Fruit fly (Drosophila melanogaster) whole organism, prepupa: ENCODE data around the gene Mul1.

Experiments used
- CG15336 ChIP-seq: fragments of 200-800 bp; sonication (Bioruptor generic); IDR thresholded peaks from 2 replicates; pipeline ENCODE4 v1.3.6; 2022; ENCODE audit warnings: missing biosample characterization, missing genetic modification characterization
- CG16779 ChIP-seq: fragments of 200-800 bp; sonication (Bioruptor generic); optimal IDR thresholded peaks from 3 replicates; lab custom pipeline; 2017; ENCODE audit warnings: missing biosample characterization, mild to moderate bottlenecking, missing genetic modification characterization
- CG3919 ChIP-seq: fragments of 200-800 bp; sonication (Bioruptor generic); optimal IDR thresholded peaks from 3 replicates; lab custom pipeline; 2016; ENCODE audit warnings: missing biosample characterization, missing genetic modification characterization
- CG4318 ChIP-seq: fragments of 200-800 bp; sonication (Bioruptor generic); optimal IDR thresholded peaks from 3 replicates; lab custom pipeline; 2017; ENCODE audit warnings: missing biosample characterization, mild to moderate bottlenecking, missing genetic modification characterization
- CG6792 ChIP-seq: fragments of 200-800 bp; sonication (Bioruptor generic); optimal IDR thresholded peaks from 3 replicates; lab custom pipeline; 2016; ENCODE audit warnings: missing biosample characterization, missing genetic modification characterization
- CG8119 ChIP-seq: fragments of 200-800 bp; sonication (Bioruptor generic); IDR thresholded peaks from 3 replicates; pipeline ENCODE4 v1.3.6; 2022; ENCODE audit warnings: missing biosample characterization, missing genetic modification characterization
- Eip93F ChIP-seq: fragments of 200-800 bp; sonication (Bioruptor generic); optimal IDR thresholded peaks from 2 replicates; lab custom pipeline; 2016; ENCODE audit warnings: missing biosample characterization, mild to moderate bottlenecking, missing genetic modification characterization
- Ets96B ChIP-seq: fragments of 200-800 bp; optimal IDR thresholded peaks from 2 replicates; lab custom pipeline; 2019; ENCODE audit warnings: missing biosample characterization, mild to moderate bottlenecking, missing genetic modification characterization, moderate library complexity
- Hr38 ChIP-seq: sonication (Bioruptor generic); optimal IDR thresholded peaks from 2 replicates; lab custom pipeline; 2016; ENCODE audit warnings: missing biosample characterization, missing genetic modification characterization
- Hr39 ChIP-seq: fragments of 200-800 bp; sonication (Bioruptor generic); optimal IDR thresholded peaks from 2 replicates; lab custom pipeline; 2016; ENCODE audit warnings: missing biosample characterization, missing genetic modification characterization
- Lpt ChIP-seq: fragments of 200-800 bp; sonication (Bioruptor generic); optimal IDR thresholded peaks from 3 replicates; lab custom pipeline; 2016; ENCODE audit warnings: missing biosample characterization, missing genetic modification characterization
- dac ChIP-seq: fragments of 200-800 bp; sonication (Bioruptor generic); optimal IDR thresholded peaks from 2 replicates; lab custom pipeline; 2017; ENCODE audit warnings: missing biosample characterization, mild to moderate bottlenecking, missing genetic modification characterization
- eg ChIP-seq: fragments of 200-800 bp; sonication (Bioruptor generic); IDR thresholded peaks from 3 replicates; pipeline ENCODE4 v1.3.6; 2022; ENCODE audit warnings: missing biosample characterization, missing genetic modification characterization
- spab ChIP-seq: fragments of 200-800 bp; sonication (Bioruptor generic); optimal IDR thresholded peaks from 2 replicates; lab custom pipeline; 2017; ENCODE audit warnings: missing biosample characterization, mild to moderate bottlenecking, missing genetic modification characterization, missing genetic modification reagents

dm6 chr3L:4040247-4040925, 19.1 kb downstream of the Mul1 start, which contains the start of the genes CG11593 and Rcd5:
- TF ChIP-seq spab (GFP tag; lab: Kevin White, UChicago), result no peak
- TF ChIP-seq Eip93F, result no peak
- TF ChIP-seq CG3919, result no peak
- peak; percentile 50; the same call in 2 of the 3 replicates for TF ChIP-seq CG8119 (GFP tag; lab: Robert Waterston, UW)
- no peak for TF ChIP-seq CG16779 (tag; lab: Kevin White, UChicago)
- TF ChIP-seq Hr39 (GFP tag; lab: Kevin White, UChicago), result no peak
- TF ChIP-seq dac, result no peak
- TF ChIP-seq CG4318, result peak; percentile 41
- TF ChIP-seq CG15336 (GFP tag; lab: Robert Waterston, UW), result peak; percentile 51
- no peak for TF ChIP-seq Ets96B (tag; lab: Kevin White, UChicago)
- TF ChIP-seq eg, result peak; percentile 79
- TF ChIP-seq Hr38, result no peak
- no peak for TF ChIP-seq CG6792 (GFP tag; lab: Kevin White, UChicago)
- TF ChIP-seq Lpt (GFP tag; lab: Kevin White, UChicago), result peak; percentile 48
